ENCODE assay signal across 3 fruit fly cellular contexts in the genomic region with DNA sequence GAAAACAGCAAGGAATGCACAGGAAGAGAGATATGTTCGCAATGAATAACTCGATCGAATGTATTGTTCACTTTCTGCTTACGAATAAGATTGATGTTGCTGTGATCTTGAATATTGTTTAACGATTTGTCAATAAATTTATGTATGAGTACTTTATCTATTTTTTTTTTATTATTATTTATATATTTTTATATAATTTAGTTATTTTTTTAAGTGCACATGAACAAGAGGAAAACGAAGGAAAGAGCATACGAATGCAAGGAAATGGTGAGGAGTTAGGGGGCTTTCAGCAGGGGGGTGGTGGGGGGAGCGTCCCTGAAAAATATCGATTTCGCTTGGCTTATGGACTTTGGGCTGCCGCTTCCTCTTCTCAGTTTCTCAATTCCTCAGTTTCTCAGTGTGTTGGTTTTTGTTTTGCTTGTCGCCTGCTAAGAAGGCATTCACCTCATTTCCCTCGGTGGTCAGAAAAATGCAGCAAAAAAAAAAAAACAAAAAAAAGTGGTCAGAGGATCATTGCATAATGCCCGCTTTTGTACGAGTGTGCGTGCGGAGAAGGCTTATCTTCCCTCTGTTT.
TF ChIP-seq lines count a peak whose summit lies in the region.

No protein-coding gene starts in this region.

TF ChIP-seq in whole organism, embryonic, 481 proteins besides CTCF, POLR2A, EP300 and RAD21 (continued from another document):
- no peak for TF ChIP-seq Hmr (GFP tag; optimal IDR thresholded peaks at IDR 0.05; lab: Kevin White, UChicago)
- TF ChIP-seq CG3163 (GFP tag; optimal IDR thresholded peaks at IDR 0.05; lab: Kevin White, UChicago) = no peak
- no peak for TF ChIP-seq dpn (GFP tag; optimal IDR thresholded peaks at IDR 0.05; lab: Kevin White, UChicago)
- TF ChIP-seq ewg (GFP tag; optimal IDR thresholded peaks at IDR 0.05; lab: Kevin White, UChicago) = no peak
- TF ChIP-seq CG10979 (tag; optimal IDR thresholded peaks at IDR 0.05; lab: Kevin White, UChicago) = peak; percentile 33
- TF ChIP-seq bsh (GFP tag; optimal IDR thresholded peaks at IDR 0.05; lab: Kevin White, UChicago) = peak; percentile 17 to 66
- TF ChIP-seq gem (tag; optimal IDR thresholded peaks at IDR 0.05; lab: Kevin White, UChicago) = peak; percentile 21
- TF ChIP-seq CG9609 (GFP tag; optimal IDR thresholded peaks at IDR 0.05; lab: Kevin White, UChicago) = no peak
- TF ChIP-seq fd96Cb (tag; optimal IDR thresholded peaks at IDR 0.05; lab: Kevin White, UChicago) = peak; percentile 2
- TF ChIP-seq CG18262 (tag; optimal IDR thresholded peaks at IDR 0.05; lab: Kevin White, UChicago) = peak; percentile 30
- TF ChIP-seq Blimp-1 (GFP tag; optimal IDR thresholded peaks at IDR 0.05; lab: Kevin White, UChicago) = peak; percentile 41
- no peak for TF ChIP-seq Awh (GFP tag; IDR thresholded peaks at IDR 0.05; lab: Robert Waterston, UW)
- TF ChIP-seq gro (GFP tag; optimal IDR thresholded peaks at IDR 0.05; lab: Kevin White, UChicago) = no peak
- TF ChIP-seq chinmo (GFP tag; IDR thresholded peaks at IDR 0.05; lab: Robert Waterston, UW; ENCODE audit: partially characterized antibody) = no peak
- TF ChIP-seq CG42726 (GFP tag; IDR thresholded peaks at IDR 0.05; lab: Robert Waterston, UW; ENCODE audit: partially characterized antibody) = no peak
- no peak for TF ChIP-seq CG11398 (GFP tag; optimal IDR thresholded peaks at IDR 0.05; lab: Kevin White, UChicago)
- no peak for TF ChIP-seq CG17912 (GFP tag; optimal IDR thresholded peaks at IDR 0.05; lab: Kevin White, UChicago)
- no peak for TF ChIP-seq sob (GFP tag; IDR thresholded peaks at IDR 0.05; lab: Robert Waterston, UW)
- peak; percentile 40 for TF ChIP-seq dmrt99B (tag; optimal IDR thresholded peaks at IDR 0.05; lab: Kevin White, UChicago)
- TF ChIP-seq CG33213 (GFP tag; optimal IDR thresholded peaks at IDR 0.05; lab: Kevin White, UChicago) = no peak
- TF ChIP-seq CG11504 (tag; optimal IDR thresholded peaks at IDR 0.05; lab: Kevin White, UChicago) = peak; percentile 31
- no peak for TF ChIP-seq Atf-2 (GFP tag; optimal IDR thresholded peaks at IDR 0.05; lab: Kevin White, UChicago)
- TF ChIP-seq Pdp1 (GFP tag; optimal IDR thresholded peaks at IDR 0.05; lab: Kevin White, UChicago) = no peak
- no peak for TF ChIP-seq chn (GFP tag; optimal IDR thresholded peaks at IDR 0.05; lab: Kevin White, UChicago)

TF ChIP-seq in whole organism, prepupa, 60 proteins besides CTCF, POLR2A, EP300 and RAD21 (continued from another document):
- TF ChIP-seq CG6163 (GFP tag; IDR thresholded peaks at IDR 0.05; lab: Robert Waterston, UW) = peak; percentile 84
- TF ChIP-seq Smox (GFP tag; optimal IDR thresholded peaks at IDR 0.05; lab: Kevin White, UChicago) = no peak
- peak; percentile 79 for TF ChIP-seq CG34406 (GFP tag; optimal IDR thresholded peaks at IDR 0.05; lab: Kevin White, UChicago)
- TF ChIP-seq fd59A (GFP tag; optimal IDR thresholded peaks at IDR 0.05; lab: Kevin White, UChicago) = peak; percentile 4
- no peak for TF ChIP-seq CG31627 (GFP tag; optimal IDR thresholded peaks at IDR 0.05; lab: Kevin White, UChicago)
- TF ChIP-seq Hr38 (GFP tag; optimal IDR thresholded peaks at IDR 0.05; lab: Kevin White, UChicago) = no peak
- TF ChIP-seq Blimp-1 (GFP tag; optimal IDR thresholded peaks at IDR 0.05; lab: Kevin White, UChicago) = peak; percentile 69
- TF ChIP-seq eg (GFP tag; IDR thresholded peaks at IDR 0.05; lab: Robert Waterston, UW) = no peak
- peak; percentile 46 for TF ChIP-seq CG11762 (GFP tag; optimal IDR thresholded peaks at IDR 0.05; lab: Kevin White, UChicago; ENCODE audit: insufficient read depth)
- peak; percentile 81 for TF ChIP-seq CG9139 (GFP tag; optimal IDR thresholded peaks at IDR 0.05; lab: Kevin White, UChicago)
- TF ChIP-seq Lpt (GFP tag; optimal IDR thresholded peaks at IDR 0.05; lab: Kevin White, UChicago) = no peak
- peak; percentile 58 for TF ChIP-seq acj6 (GFP tag; optimal IDR thresholded peaks at IDR 0.05; lab: Kevin White, UChicago)
- peak; percentile 20 for TF ChIP-seq Sox15 (GFP tag; optimal IDR thresholded peaks at IDR 0.05; lab: Kevin White, UChicago)
- TF ChIP-seq topi (GFP tag; optimal IDR thresholded peaks at IDR 0.05; lab: Kevin White, UChicago) = peak; percentile 34
- peak; percentile 41 for TF ChIP-seq CG6276 (GFP tag; optimal IDR thresholded peaks at IDR 0.05; lab: Kevin White, UChicago)
- TF ChIP-seq Met (GFP tag; optimal IDR thresholded peaks at IDR 0.05; lab: Kevin White, UChicago) = peak; percentile 27
- TF ChIP-seq svp (GFP tag; lab: Kevin White, UChicago) = peak; percentile 70
- peak; percentile 55 for TF ChIP-seq OdsH (GFP tag; optimal IDR thresholded peaks at IDR 0.05; lab: Kevin White, UChicago)
- TF ChIP-seq CG8319 (GFP tag; optimal IDR thresholded peaks at IDR 0.05; lab: Kevin White, UChicago) = peak; percentile 64
- peak; percentile 73 for TF ChIP-seq spab (GFP tag; optimal IDR thresholded peaks at IDR 0.05; lab: Kevin White, UChicago)
- TF ChIP-seq Eip78C (GFP tag; lab: Kevin White, UChicago) = peak; percentile 89
- TF ChIP-seq esn (GFP tag; optimal IDR thresholded peaks at IDR 0.05; lab: Kevin White, UChicago) = peak; percentile 47
- TF ChIP-seq vri (GFP tag; optimal IDR thresholded peaks at IDR 0.05; lab: Kevin White, UChicago) = peak; percentile 77
- no peak for TF ChIP-seq CG11294 (GFP tag; IDR thresholded peaks at IDR 0.05; lab: Robert Waterston, UW)
- peak; percentile 83 for TF ChIP-seq CG10631 (GFP tag; optimal IDR thresholded peaks at IDR 0.05; lab: Kevin White, UChicago)
- TF ChIP-seq dsx (GFP tag; optimal IDR thresholded peaks at IDR 0.05; lab: Kevin White, UChicago; ENCODE audit: poor library complexity, severe bottlenecking) = peak; percentile 88
- peak; percentile 19 for TF ChIP-seq pdm3 (GFP tag; optimal IDR thresholded peaks at IDR 0.05; lab: Kevin White, UChicago)
- TF ChIP-seq CG8119 (GFP tag; IDR thresholded peaks at IDR 0.05; lab: Robert Waterston, UW) = peak; percentile 76
- peak in 1 of 2 experiments; percentile 49 for TF ChIP-seq salr (GFP tag; optimal IDR thresholded peaks at IDR 0.05; lab: Kevin White, UChicago)
- peak; percentile 67 for TF ChIP-seq CG3919 (GFP tag; optimal IDR thresholded peaks at IDR 0.05; lab: Kevin White, UChicago)
- peak; percentile 75 for TF ChIP-seq CG32006 (GFP tag; optimal IDR thresholded peaks at IDR 0.05; lab: Kevin White, UChicago)
- TF ChIP-seq Hr39 (GFP tag; optimal IDR thresholded peaks at IDR 0.05; lab: Kevin White, UChicago) = no peak
- TF ChIP-seq Ets21C (GFP tag; optimal IDR thresholded peaks at IDR 0.05; lab: Kevin White, UChicago) = no peak
- peak; percentile 62 for TF ChIP-seq CG6792 (GFP tag; optimal IDR thresholded peaks at IDR 0.05; lab: Kevin White, UChicago)
- peak; percentile 7 for TF ChIP-seq Hr4 (GFP tag; optimal IDR thresholded peaks at IDR 0.05; lab: Kevin White, UChicago)
- peak; percentile 78 for TF ChIP-seq CG15336 (GFP tag; IDR thresholded peaks at IDR 0.05; lab: Robert Waterston, UW)
- TF ChIP-seq CG10669 (GFP tag; optimal IDR thresholded peaks at IDR 0.05; lab: Kevin White, UChicago) = peak; percentile 83
- peak; percentile 93 for TF ChIP-seq Ets96B (tag; optimal IDR thresholded peaks at IDR 0.05; lab: Kevin White, UChicago)
- peak; percentile 89 to 91 for TF ChIP-seq ss (GFP tag; optimal IDR thresholded peaks at IDR 0.05; lab: Kevin White, UChicago)

TF ChIP-seq in whole organism, wandering third instar larva, 38 proteins besides CTCF, POLR2A, EP300 and RAD21 (continued from another document):
- TF ChIP-seq h (GFP tag; optimal IDR thresholded peaks at IDR 0.05; lab: Kevin White, UChicago) (no peak), jim (GFP tag; optimal IDR thresholded peaks at IDR 0.05; lab: Kevin White, UChicago) (no peak), ey (GFP tag; optimal IDR thresholded peaks at IDR 0.05; lab: Kevin White, UChicago) (no peak), Myc (optimal IDR thresholded peaks at IDR 0.05; lab: Kevin White, UChicago) (no peak), brk (GFP tag; optimal IDR thresholded peaks at IDR 0.05; lab: Kevin White, UChicago) (no peak), Jra (GFP tag; optimal IDR thresholded peaks at IDR 0.05; lab: Kevin White, UChicago) (no peak), psq (GFP tag; optimal IDR thresholded peaks at IDR 0.05; lab: Kevin White, UChicago) (peak; percentile 93), fru (GFP tag; optimal IDR thresholded peaks at IDR 0.05; lab: Kevin White, UChicago) (no peak), Mio (GFP tag; optimal IDR thresholded peaks at IDR 0.05; lab: Kevin White, UChicago) (no peak), CG9705 (GFP tag; optimal IDR thresholded peaks at IDR 0.05; lab: Kevin White, UChicago) (no peak), Rel (GFP tag; optimal IDR thresholded peaks at IDR 0.05; lab: Kevin White, UChicago) (no peak), Rel (tag; optimal IDR thresholded peaks at IDR 0.05; lab: Kevin White, UChicago) (no peak)
